Fruit fly (Drosophila melanogaster) whole organism, embryonic: ENCODE data around the gene CG12035.
A peak's percentile ranks its signal among the peaks of the same experiment; 100 is the strongest.

Experiments used
- ATbp ChIP-seq: fragments of 200-800 bp; sonication (Bioruptor generic); optimal IDR thresholded peaks from 2 replicates; lab custom pipeline; 2017; ENCODE audit warnings: missing biosample characterization, mild to moderate bottlenecking, missing genetic modification characterization, missing genetic modification reagents
- Atf-2 ChIP-seq: fragments of 200-800 bp; sonication (Bioruptor generic); optimal IDR thresholded peaks from 2 replicates; lab custom pipeline; 2016; ENCODE audit warnings: missing biosample characterization, missing genetic modification characterization
- CG10209 ChIP-seq: fragments of 200-800 bp; sonication (Bioruptor generic); optimal IDR thresholded peaks from 3 replicates; lab custom pipeline; 2017; ENCODE audit warnings: missing biosample characterization, mild to moderate bottlenecking, missing genetic modification characterization, missing genetic modification reagents
- CG11085 ChIP-seq: fragments of 200-800 bp; sonication (Bioruptor generic); IDR thresholded peaks from 2 replicates; pipeline ENCODE4 v1.3.6; 2022; ENCODE audit warnings: missing biosample characterization, missing genetic modification characterization
- CG14014 ChIP-seq: fragments of 200-800 bp; sonication (Bioruptor generic); IDR thresholded peaks from 2 replicates; pipeline ENCODE4 v1.3.6; 2022; ENCODE audit warnings: missing biosample characterization, missing genetic modification characterization
- CG14667 ChIP-seq: fragments of 200-800 bp; sonication (Bioruptor generic); IDR thresholded peaks from 2 replicates; pipeline ENCODE4 v1.3.6; 2022; ENCODE audit warnings: missing biosample characterization, missing genetic modification characterization
- CG15696 ChIP-seq: fragments of 200-800 bp; sonication (Bioruptor generic); optimal IDR thresholded peaks from 2 replicates; lab custom pipeline; 2019; ENCODE audit warnings: missing biosample characterization, mild to moderate bottlenecking, missing genetic modification characterization, moderate library complexity
- CG1602 ChIP-seq: fragments of 200-800 bp; sonication (Bioruptor generic); optimal IDR thresholded peaks from 3 replicates; lab custom pipeline; 2016; ENCODE audit warnings: missing biosample characterization, missing genetic modification characterization
- CG18764 ChIP-seq: fragments of 200-800 bp; sonication (Bioruptor generic); optimal IDR thresholded peaks from 3 replicates; lab custom pipeline; 2016; ENCODE audit warnings: missing biosample characterization, missing genetic modification characterization
- CG2712 ChIP-seq: fragments of 200-800 bp; optimal IDR thresholded peaks from 3 replicates; lab custom pipeline; 2019; ENCODE audit warnings: missing biosample characterization, mild to moderate bottlenecking, missing genetic modification characterization, moderate library complexity
- CG2889 ChIP-seq: fragments of 200-800 bp; sonication (Bioruptor generic); IDR thresholded peaks from 3 replicates; pipeline ENCODE4 v1.3.6; 2022; ENCODE audit warnings: missing biosample characterization, missing genetic modification characterization
- CG32532 ChIP-seq: fragments of 200-800 bp; sonication (Bioruptor generic); IDR thresholded peaks from 2 replicates; pipeline ENCODE4 v1.3.6; 2022; ENCODE audit warnings: missing biosample characterization, missing genetic modification characterization
- CG4617 ChIP-seq: fragments of 200-800 bp; sonication (Bioruptor generic); optimal IDR thresholded peaks from 3 replicates; lab custom pipeline; 2016; ENCODE audit warnings: missing biosample characterization, missing genetic modification characterization, borderline replicate concordance
- CG6175 ChIP-seq: fragments of 200-800 bp; sonication (Bioruptor generic); IDR thresholded peaks from 3 replicates; pipeline ENCODE4 v1.3.6; 2022; ENCODE audit warnings: missing biosample characterization, missing genetic modification characterization
- CG8388 ChIP-seq: fragments of 200-800 bp; sonication (Bioruptor generic); optimal IDR thresholded peaks from 2 replicates; lab custom pipeline; 2019; ENCODE audit warnings: missing biosample characterization, mild to moderate bottlenecking, missing genetic modification characterization, moderate library complexity
- CG8924 ChIP-seq: fragments of 200-800 bp; optimal IDR thresholded peaks from 3 replicates; lab custom pipeline; 2019; ENCODE audit warnings: missing biosample characterization, mild to moderate bottlenecking, missing genetic modification characterization, moderate library complexity
- Drgx ChIP-seq: fragments of 200-800 bp; sonication (Bioruptor generic); IDR thresholded peaks from 2 replicates; pipeline ENCODE4 v1.3.6; 2022; ENCODE audit warnings: missing biosample characterization, missing genetic modification characterization
- Ets65A ChIP-seq: fragments of 200-800 bp; sonication (Bioruptor generic); peaks from one replicate; lab custom pipeline; 2016; ENCODE audit warnings: missing biosample characterization, missing genetic modification characterization
- GATAe ChIP-seq: fragments of 200-800 bp; sonication (Bioruptor generic); conservative IDR thresholded peaks from 2 replicates; pipeline ENCODE4 v1.3.6; 2022; ENCODE audit warnings: missing biosample characterization, missing genetic modification characterization
- HLH3B ChIP-seq: fragments of 200-800 bp; sonication (Bioruptor generic); IDR thresholded peaks from 2 replicates; pipeline ENCODE4 v1.3.6; 2022; ENCODE audit warnings: missing biosample characterization, missing genetic modification characterization
- MBD-R2 ChIP-seq: fragments of 200-800 bp; sonication (Bioruptor generic); IDR thresholded peaks from 2 replicates; pipeline ENCODE4 v1.3.6; 2022; ENCODE audit warnings: missing biosample characterization, missing genetic modification characterization
- Med ChIP-seq: fragments of 200-800 bp; sonication (Bioruptor generic); peaks from one replicate; lab custom pipeline; 2016; ENCODE audit warnings: missing biosample characterization, missing genetic modification characterization, mild to moderate bottlenecking, inconsistent platforms, moderate library complexity
- Ssrp ChIP-seq: fragments of 200-800 bp; sonication (Bioruptor generic); optimal IDR thresholded peaks from 2 replicates; lab custom pipeline; 2018; ENCODE audit warnings: missing biosample characterization, mild to moderate bottlenecking, missing genetic modification characterization, moderate library complexity
- Vsx1 ChIP-seq: fragments of 200-800 bp; sonication (Bioruptor generic); optimal IDR thresholded peaks from 2 replicates; lab custom pipeline; 2017; ENCODE audit warnings: missing biosample characterization, mild to moderate bottlenecking, missing genetic modification characterization, missing genetic modification reagents
- amos ChIP-seq: fragments of 200-800 bp; sonication (Bioruptor generic); IDR thresholded peaks from 2 replicates; pipeline ENCODE4 v1.3.6; 2022; ENCODE audit warnings: missing biosample characterization, missing genetic modification characterization; ENCODE audit not compliant: partially characterized antibody
- ci ChIP-seq: fragments of 200-800 bp; sonication (Bioruptor generic); IDR thresholded peaks from 3 replicates; pipeline ENCODE4 v1.3.6; 2022; ENCODE audit warnings: missing biosample characterization, missing genetic modification characterization
- croc ChIP-seq: fragments of 200-800 bp; sonication (Bioruptor generic); conservative IDR thresholded peaks from 3 replicates; pipeline ENCODE4 v1.3.6; 2022; ENCODE audit warnings: missing biosample characterization, missing genetic modification characterization
- danr ChIP-seq: fragments of 200-800 bp; sonication (Bioruptor generic); IDR thresholded peaks from 2 replicates; pipeline ENCODE4 v1.3.6; 2022; ENCODE audit warnings: missing biosample characterization, missing genetic modification characterization
- gcm2 ChIP-seq: fragments of 200-800 bp; sonication (Bioruptor generic); optimal IDR thresholded peaks from 2 replicates; lab custom pipeline; 2016; ENCODE audit warnings: missing biosample characterization, missing genetic modification characterization
- hth ChIP-seq: fragments of >200 bp; optimal IDR thresholded peaks from 2 replicates; lab custom pipeline; 2017; ENCODE audit warnings: inconsistent platforms
- lmd ChIP-seq: fragments of 200-800 bp; sonication (Bioruptor generic); IDR thresholded peaks from 2 replicates; pipeline ENCODE4 v1.3.6; 2022; ENCODE audit warnings: missing biosample characterization, missing genetic modification characterization
- luna ChIP-seq: fragments of 200-800 bp; sonication (Bioruptor generic); optimal IDR thresholded peaks from 2 replicates; lab custom pipeline; 2016; ENCODE audit warnings: missing biosample characterization, missing genetic modification characterization
- phol ChIP-seq: fragments of 200-800 bp; sonication (Bioruptor generic); optimal IDR thresholded peaks from 3 replicates; lab custom pipeline; 2018; ENCODE audit warnings: missing biosample characterization, mild to moderate bottlenecking, missing genetic modification characterization, moderate library complexity
- prd ChIP-seq, 3 experiments: fragments of >200 bp in 2 of 3; fragments of 200-800 bp in 1 of 3; sonication (Bioruptor generic) in 1 of 3; optimal IDR thresholded peaks in 2 of 3; IDR thresholded peaks in 1 of 3; 2 replicates in 2 of 3; 3 replicates in 1 of 3; pipeline versions ENCODE4 v1.3.6 to Lab custom; 2017 to 2022; ENCODE audit warnings: missing biosample characterization in 1 of 3, missing genetic modification characterization in 1 of 3
- pum ChIP-seq: fragments of 200-800 bp; sonication (Bioruptor generic); optimal IDR thresholded peaks from 2 replicates; lab custom pipeline; 2016; ENCODE audit warnings: missing biosample characterization, missing genetic modification characterization
- row ChIP-seq: fragments of 200-800 bp; sonication (Bioruptor generic); IDR thresholded peaks from 3 replicates; pipeline ENCODE4 v1.3.6; 2022; ENCODE audit warnings: missing biosample characterization, missing genetic modification characterization
- sens ChIP-seq: fragments of 200-800 bp; sonication (Bioruptor generic); peaks from one replicate; lab custom pipeline; 2016; ENCODE audit warnings: missing biosample characterization, missing genetic modification characterization
- sim ChIP-seq: fragments of 200-800 bp; sonication (Bioruptor generic); IDR thresholded peaks from 2 replicates; pipeline ENCODE4 v1.3.6; 2022; ENCODE audit warnings: missing biosample characterization, missing genetic modification characterization
- zen ChIP-seq: fragments of 200-800 bp; sonication (Bioruptor generic); optimal IDR thresholded peaks from 3 replicates; lab custom pipeline; 2018; ENCODE audit warnings: missing biosample characterization, mild to moderate bottlenecking, missing genetic modification characterization, moderate library complexity
- zfh1 ChIP-seq: fragments of 200-800 bp; sonication (Bioruptor generic); IDR thresholded peaks from 3 replicates; pipeline ENCODE4 v1.3.6; 2022; ENCODE audit warnings: missing biosample characterization, missing genetic modification characterization

CG12035 gene

dm6 chr3L:1702367-1702927 lies 21.7 kb upstream of the CG12035 start, which contains the start of gene CG13931 (continued):
- TF ChIP-seq zen (tag; lab: Kevin White, UChicago) = peak; percentile 48
- no peak for TF ChIP-seq MBD-R2 (GFP tag; lab: Robert Waterston, UW)
- peak; percentile 55; the same call in 2 of the 3 replicates for TF ChIP-seq ci
- peak; percentile 23; the same call in 1 of the 2 replicates for TF ChIP-seq HLH3B (GFP tag; lab: Robert Waterston, UW)
- no peak for TF ChIP-seq CG10209 (GFP tag; lab: Kevin White, UChicago)
- TF ChIP-seq CG15696 (tag; lab: Kevin White, UChicago) = peak; percentile 22
- no peak for TF ChIP-seq Vsx1 (GFP tag; lab: Kevin White, UChicago)
- peak; percentile 1 for TF ChIP-seq ATbp (GFP tag; lab: Kevin White, UChicago)
- TF ChIP-seq row (GFP tag; lab: Robert Waterston, UW) = peak; percentile 42; the same call in 1 of the 3 replicates
- peak; percentile 3 for TF ChIP-seq CG8924
- TF ChIP-seq sens = peak; percentile 80
- TF ChIP-seq gcm2 (GFP tag; lab: Kevin White, UChicago) = no peak
- TF ChIP-seq CG8388 (GFP tag; lab: Kevin White, UChicago) = peak; percentile 29
- peak; percentile 53; the same call in 1 of the 3 replicates for TF ChIP-seq zfh1 (GFP tag; lab: Robert Waterston, UW)
- TF ChIP-seq danr (GFP tag; lab: Robert Waterston, UW) = peak; percentile 13; the same call in 1 of the 2 replicates
- TF ChIP-seq Atf-2 = peak; percentile 2
- TF ChIP-seq CG2889 (GFP tag; lab: Robert Waterston, UW) = 0 out of 3 replicates have a peak, but pooled peaks have one; percentile 41
- TF ChIP-seq CG14014 (GFP tag; lab: Robert Waterston, UW) = no peak
- 0 out of 3 replicates have a peak, but pooled peaks have one; percentile 19 for TF ChIP-seq croc (GFP tag; lab: Robert Waterston, UW)
- TF ChIP-seq CG4617 = no peak
- TF ChIP-seq Ssrp = peak; percentile 23
- TF ChIP-seq GATAe = no peak
- TF ChIP-seq amos (GFP tag; lab: Robert Waterston, UW) = no peak
- TF ChIP-seq CG18764 (GFP tag; lab: Kevin White, UChicago) = peak; percentile 3
- 0 out of 2 replicates have a peak, but pooled peaks have one; percentile 29 for TF ChIP-seq CG14667
- peak; percentile 77 for TF ChIP-seq Med (GFP tag; lab: Kevin White, UChicago)
- TF ChIP-seq luna (GFP tag; lab: Kevin White, UChicago) = no peak
- TF ChIP-seq CG1602 (GFP tag; lab: Kevin White, UChicago) = peak; percentile 13
- no peak for TF ChIP-seq prd (optimal IDR thresholded peaks at IDR 0.05; lab: Kevin White, UChicago)
- TF ChIP-seq prd (GFP tag; IDR thresholded peaks at IDR 0.05; lab: Robert Waterston, UW) = peak; percentile 76
- no peak for TF ChIP-seq CG6175 (GFP tag; lab: Robert Waterston, UW)
- TF ChIP-seq phol (tag; lab: Kevin White, UChicago) = peak; percentile 32
- 0 out of 2 replicates have a peak, but pooled peaks have one; percentile 18 for TF ChIP-seq CG32532 (GFP tag; lab: Robert Waterston, UW)
- no peak for TF ChIP-seq sim (GFP tag; lab: Robert Waterston, UW)
- TF ChIP-seq lmd = peak; percentile 33
- peak; percentile 35 for TF ChIP-seq pum (GFP tag; lab: Kevin White, UChicago)
- TF ChIP-seq CG2712 (tag; lab: Kevin White, UChicago) = no peak

dm6 chr3L:1709161-1709560 lies 15.0 kb upstream of the CG12035 start:
- TF ChIP-seq hth (lab: Kevin White, UChicago) (no peak), Ets65A (GFP tag; lab: Kevin White, UChicago) (peak; percentile 80)

dm6 chr3L:1710562-1710961 lies 13.6 kb upstream of the CG12035 start:
- TF ChIP-seq Drgx = peak; percentile 32; the same call in 1 of the 2 replicates
- TF ChIP-seq CG11085 (GFP tag; lab: Robert Waterston, UW) = no peak
